Fruit fly (Drosophila melanogaster) whole organism: ENCODE data around the gene Ubc84D.

Source experiments
- CG8478 ChIP-seq: fragments of >200 bp; optimal IDR thresholded peaks from 2 replicates; lab custom pipeline; 2018; ENCODE audit warnings: inconsistent platforms
- pan ChIP-seq: fragments of >200 bp; optimal IDR thresholded peaks from 2 replicates; lab custom pipeline; 2017
- psq ChIP-seq: fragments of >200 bp; optimal IDR thresholded peaks from 2 replicates; lab custom pipeline; 2017
- usp ChIP-seq: fragments of >200 bp; optimal IDR thresholded peaks from 2 replicates; lab custom pipeline; 2017; ENCODE audit warnings: missing biosample characterization, missing genetic modification characterization, mixed read lengths

DNA sequence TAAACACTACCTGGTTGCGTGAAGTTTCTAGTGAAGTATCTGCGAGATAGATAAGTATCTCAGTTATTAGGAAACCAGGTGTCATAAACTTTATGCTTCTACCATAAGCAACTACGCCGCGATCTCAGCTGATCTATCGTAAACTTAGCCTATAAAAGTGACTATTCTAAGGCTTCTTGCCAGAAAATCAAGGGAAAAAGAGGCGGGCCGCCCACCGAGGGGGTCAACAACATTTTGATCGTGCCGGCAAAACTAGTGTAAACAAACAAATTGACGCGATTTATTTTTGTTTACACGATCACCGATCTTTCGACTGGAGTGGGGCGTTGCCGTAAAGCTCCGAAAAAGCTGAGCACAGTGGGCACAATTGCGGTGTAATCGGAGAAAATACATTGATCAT is 4.9 kb upstream of the Ubc84D start:
- no peak for TF ChIP-seq psq (lab: Kevin White, UChicago)
- no peak for TF ChIP-seq pan
- no peak for TF ChIP-seq CG8478 (lab: Kevin White, UChicago)
- TF ChIP-seq usp (GFP tag; lab: Kevin White, UChicago) = no peak
